Worm (Caenorhabditis elegans): ENCODE data around the gene gln-5.
A peak's percentile ranks its signal among the peaks of the same experiment; 100 is the strongest.

- TF ChIP-seq elt-2 (tag; optimal IDR thresholded peaks at IDR 0.05) (no peak), ahr-1 (tag; optimal IDR thresholded peaks at IDR 0.05) (no peak), unc-42 (tag; optimal IDR thresholded peaks at IDR 0.05) (peak; percentile 93), K02D7.2 (tag; optimal IDR thresholded peaks at IDR 0.05) (no peak)
These were observed 4.8 kb downstream of the gln-5 start for ce11 chrIV:17268628-17269027.

All from whole organism, late embryonic.